Fruit fly (Drosophila melanogaster): ENCODE measurements around the gene Osi23.

Osi23 gene

dm6 chr3R:30470690-30471089 lies 25.8 kb upstream of the Osi23 start:
- no peak for TF ChIP-seq Hr39 (optimal IDR thresholded peaks at IDR 0.05)
- no peak for TF ChIP-seq mirr (GFP tag; optimal IDR thresholded peaks at IDR 0.05)
- TF ChIP-seq Oli (tag; optimal IDR thresholded peaks at IDR 0.05): no peak
- TF ChIP-seq CG6854 (GFP tag; optimal IDR thresholded peaks at IDR 0.05): no peak
- TF ChIP-seq Lhr (GFP tag; optimal IDR thresholded peaks at IDR 0.05): no peak
- TF ChIP-seq CG14014 (GFP tag; IDR thresholded peaks at IDR 0.05): no peak
- no peak for TF ChIP-seq chn (GFP tag; optimal IDR thresholded peaks at IDR 0.05)

- TF ChIP-seq sens (GFP tag) (peak; percentile 44), CG14710 (tag; optimal IDR thresholded peaks at IDR 0.05) (peak; percentile 1), Mes4 (GFP tag; optimal IDR thresholded peaks at IDR 0.05) (no peak), insv (GFP tag; optimal IDR thresholded peaks at IDR 0.05) (peak; percentile 100), Elba2 (GFP tag; optimal IDR thresholded peaks at IDR 0.05) (peak; percentile 72), danr (GFP tag; IDR thresholded peaks at IDR 0.05) (no peak), CTCF (GFP tag; optimal IDR thresholded peaks at IDR 0.05) (peak; percentile 54), pita (GFP tag; optimal IDR thresholded peaks at IDR 0.05) (peak; percentile 78), stwl (tag; optimal IDR thresholded peaks at IDR 0.05) (peak; percentile 29), tll (GFP tag; optimal IDR thresholded peaks at IDR 0.05) (peak in 1 of 2 experiments; percentile 36), zen (tag; optimal IDR thresholded peaks at IDR 0.05) (peak; percentile 91), pan (optimal IDR thresholded peaks at IDR 0.05) (no peak), pan (GFP tag; optimal IDR thresholded peaks at IDR 0.05 in 1 of 2, IDR thresholded peaks at IDR 0.05 in 1 of 2) (no peak), trem (tag; optimal IDR thresholded peaks at IDR 0.05) (peak; percentile 27), Ssrp (tag; optimal IDR thresholded peaks at IDR 0.05) (no peak)
Measured at dm6 chr3R:30467062-30467461, 22.2 kb upstream of the Osi23 start.

DNA sequence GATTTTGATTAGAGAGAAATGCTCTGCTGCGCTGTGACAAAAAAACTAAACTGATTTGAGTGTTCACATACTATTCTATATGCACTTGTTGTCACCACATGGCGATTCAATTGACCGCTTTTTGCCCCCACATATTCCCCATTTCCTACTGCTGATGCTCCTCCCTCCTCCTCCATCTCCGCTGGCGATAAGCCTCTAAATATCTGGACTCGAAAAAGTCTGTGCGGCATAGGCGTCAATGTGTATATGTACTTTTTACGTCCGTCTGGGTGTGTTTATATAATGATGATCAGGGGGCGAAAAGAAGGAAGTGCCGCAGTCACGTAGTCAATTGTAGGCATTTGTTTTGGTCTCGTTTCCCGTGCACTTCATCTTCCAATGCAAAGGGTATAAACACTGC lies 21.7 kb upstream of the Osi23 start:
- TF ChIP-seq onecut (GFP tag; IDR thresholded peaks at IDR 0.05): 0 out of 2 replicates have a peak, but pooled peaks have one; percentile 7
- no peak for TF ChIP-seq amos (GFP tag; IDR thresholded peaks at IDR 0.05; ENCODE audit: partially characterized antibody)
- TF ChIP-seq CG31224 (GFP tag; IDR thresholded peaks at IDR 0.05): no peak
- no peak for TF ChIP-seq Aef1 (GFP tag; IDR thresholded peaks at IDR 0.05)
- TF ChIP-seq tll (GFP tag; optimal IDR thresholded peaks at IDR 0.05): peak in 1 of 2 experiments; percentile 31
- TF ChIP-seq NK7.1 (GFP tag; optimal IDR thresholded peaks at IDR 0.05): no peak
- no peak for TF ChIP-seq ssp (GFP tag; IDR thresholded peaks at IDR 0.05)
- TF ChIP-seq CG30020 (tag; optimal IDR thresholded peaks at IDR 0.05): no peak
- TF ChIP-seq CG2712 (tag; optimal IDR thresholded peaks at IDR 0.05): no peak
- no peak for TF ChIP-seq gce (GFP tag; IDR thresholded peaks at IDR 0.05)
- TF ChIP-seq Pdp1 (GFP tag; optimal IDR thresholded peaks at IDR 0.05): peak in 1 of 2 experiments; percentile 95
- TF ChIP-seq twi (tag; optimal IDR thresholded peaks at IDR 0.05): peak; percentile 30
- TF ChIP-seq jumu (GFP tag; optimal IDR thresholded peaks at IDR 0.05): no peak
- 0 out of 3 replicates have a peak, but pooled peaks have one; percentile 30 for TF ChIP-seq z (GFP tag; IDR thresholded peaks at IDR 0.05)
- TF ChIP-seq CG1603 (tag; optimal IDR thresholded peaks at IDR 0.05): no peak
- TF ChIP-seq Dp (GFP tag; optimal IDR thresholded peaks at IDR 0.05): no peak
- 0 out of 2 replicates have a peak, but pooled peaks have one; percentile 27 for TF ChIP-seq chm (GFP tag; IDR thresholded peaks at IDR 0.05)
- TF ChIP-seq prd (optimal IDR thresholded peaks at IDR 0.05): no peak
- TF ChIP-seq prd (GFP tag; IDR thresholded peaks at IDR 0.05): no peak
- TF ChIP-seq CG8944 (GFP tag; optimal IDR thresholded peaks at IDR 0.05): no peak
- TF ChIP-seq ato (GFP tag; IDR thresholded peaks at IDR 0.05; ENCODE audit: partially characterized antibody): peak; percentile 33; the same call in 1 of the 2 replicates
- TF ChIP-seq crol (GFP tag; IDR thresholded peaks at IDR 0.05): peak; percentile 75
- TF ChIP-seq chinmo (GFP tag; IDR thresholded peaks at IDR 0.05; ENCODE audit: partially characterized antibody): 0 out of 4 replicates have a peak, but pooled peaks have one; percentile 28
- peak; percentile 10 for TF ChIP-seq sd (tag; optimal IDR thresholded peaks at IDR 0.05)
- no peak for TF ChIP-seq CG13624 (GFP tag; optimal IDR thresholded peaks at IDR 0.05)
- TF ChIP-seq cad (GFP tag; optimal IDR thresholded peaks at IDR 0.05): no peak
- TF ChIP-seq jing (GFP tag; optimal IDR thresholded peaks at IDR 0.05): no peak
- TF ChIP-seq CG15514 (GFP tag; optimal IDR thresholded peaks at IDR 0.05): peak; percentile 4
- no peak for TF ChIP-seq CG18599 (GFP tag; optimal IDR thresholded peaks at IDR 0.05)

Measured in whole organism, embryonic.